Fruit fly (Drosophila melanogaster): ENCODE measurements around the gene Ten-a.

The Ten-a gene

dm6 chrX:12012149-12013097 lies 31.1 kb upstream of the Ten-a start, which contains the start of the genes CG1492 and regucalcin (continued):
- TF ChIP-seq lbe (GFP tag; optimal IDR thresholded peaks at IDR 0.05), result no peak
- no peak for TF ChIP-seq Side (GFP tag; optimal IDR thresholded peaks at IDR 0.05)
- no peak for TF ChIP-seq CG3726 (GFP tag; IDR thresholded peaks at IDR 0.05)
- TF ChIP-seq CG4617 (GFP tag; optimal IDR thresholded peaks at IDR 0.05; ENCODE audit: borderline replicate concordance), result peak; percentile 17
- no peak for TF ChIP-seq Bteb2 (GFP tag; optimal IDR thresholded peaks at IDR 0.05)
- no peak for TF ChIP-seq CG12155 (GFP tag; optimal IDR thresholded peaks at IDR 0.05)
- TF ChIP-seq Dfd (GFP tag; optimal IDR thresholded peaks at IDR 0.05), result no peak
- no peak for TF ChIP-seq da (GFP tag; optimal IDR thresholded peaks at IDR 0.05)
- no peak for TF ChIP-seq CG31388 (GFP tag; optimal IDR thresholded peaks at IDR 0.05)
- no peak for TF ChIP-seq CHES-1-like (GFP tag; optimal IDR thresholded peaks at IDR 0.05)
- TF ChIP-seq sim (GFP tag; IDR thresholded peaks at IDR 0.05), result no peak
- no peak for TF ChIP-seq CG17802 (tag; optimal IDR thresholded peaks at IDR 0.05)
- no peak for TF ChIP-seq CG9609 (GFP tag; optimal IDR thresholded peaks at IDR 0.05)
- no peak for TF ChIP-seq mam (GFP tag; optimal IDR thresholded peaks at IDR 0.05)
- no peak for TF ChIP-seq zen (tag; optimal IDR thresholded peaks at IDR 0.05)
- TF ChIP-seq bigmax (GFP tag; optimal IDR thresholded peaks at IDR 0.05), result no peak
- TF ChIP-seq CG9437 (GFP tag; optimal IDR thresholded peaks at IDR 0.05), result no peak
- no peak for TF ChIP-seq CG8281 (tag; optimal IDR thresholded peaks at IDR 0.05)
- TF ChIP-seq Hmx (GFP tag; optimal IDR thresholded peaks at IDR 0.05), result no peak
- TF ChIP-seq CG4360 (GFP tag; IDR thresholded peaks at IDR 0.05), result peak; percentile 83
- TF ChIP-seq cg (GFP tag; optimal IDR thresholded peaks at IDR 0.05), result no peak
- no peak for TF ChIP-seq ssp (GFP tag; IDR thresholded peaks at IDR 0.05)
- no peak for TF ChIP-seq Doc2 (GFP tag; IDR thresholded peaks at IDR 0.05)
- no peak for TF ChIP-seq CG11696 (GFP tag; IDR thresholded peaks at IDR 0.05)
- no peak for TF ChIP-seq gcm2 (GFP tag; optimal IDR thresholded peaks at IDR 0.05)
- no peak for TF ChIP-seq CG13424 (tag; optimal IDR thresholded peaks at IDR 0.05)
- no peak for TF ChIP-seq Jarid2 (GFP tag; optimal IDR thresholded peaks at IDR 0.05)
- no peak for TF ChIP-seq CG10565 (GFP tag; optimal IDR thresholded peaks at IDR 0.05)
- no peak for TF ChIP-seq CoRest (tag; optimal IDR thresholded peaks at IDR 0.05)
- TF ChIP-seq gsb (GFP tag; IDR thresholded peaks at IDR 0.05), result no peak
- TF ChIP-seq CG18476 (GFP tag; optimal IDR thresholded peaks at IDR 0.05), result no peak
- peak; percentile 89 for TF ChIP-seq Sry-δ (GFP tag; optimal IDR thresholded peaks at IDR 0.05)
- no peak for TF ChIP-seq maf-S (GFP tag; optimal IDR thresholded peaks at IDR 0.05)
- no peak for TF ChIP-seq sqz (GFP tag; optimal IDR thresholded peaks at IDR 0.05)
- no peak for TF ChIP-seq CG34422 (GFP tag; IDR thresholded peaks at IDR 0.05)
- no peak for TF ChIP-seq wdn (GFP tag; IDR thresholded peaks at IDR 0.05)
- no peak for TF ChIP-seq NfI (GFP tag; optimal IDR thresholded peaks at IDR 0.05)
- no peak for TF ChIP-seq az2 (GFP tag; optimal IDR thresholded peaks at IDR 0.05)
- no peak for TF ChIP-seq eve (GFP tag; optimal IDR thresholded peaks at IDR 0.05)
- no peak for TF ChIP-seq Fer1 (GFP tag; optimal IDR thresholded peaks at IDR 0.05)
- TF ChIP-seq pfk (GFP tag; optimal IDR thresholded peaks at IDR 0.05), result no peak
- no peak for TF ChIP-seq CG18599 (GFP tag; optimal IDR thresholded peaks at IDR 0.05)
- no peak for TF ChIP-seq h (optimal IDR thresholded peaks at IDR 0.05)
- no peak for TF ChIP-seq Hey (tag; optimal IDR thresholded peaks at IDR 0.05)
- no peak for TF ChIP-seq Mes4 (GFP tag; optimal IDR thresholded peaks at IDR 0.05)
- TF ChIP-seq CG9932 (GFP tag; IDR thresholded peaks at IDR 0.05), result no peak
- TF ChIP-seq ind (GFP tag; optimal IDR thresholded peaks at IDR 0.05), result no peak
- TF ChIP-seq CG8290 (GFP tag; optimal IDR thresholded peaks at IDR 0.05), result peak; percentile 32
- TF ChIP-seq CG8290 (tag; optimal IDR thresholded peaks at IDR 0.05), result peak in 1 of 2 experiments; percentile 14
- no peak for TF ChIP-seq ewg (GFP tag; optimal IDR thresholded peaks at IDR 0.05)
- TF ChIP-seq yki (optimal IDR thresholded peaks at IDR 0.05), result no peak
